Fruit fly (Drosophila melanogaster): ENCODE data around the gene Gem2.

dm6 chr3L:19140084-19141011 is 40.2 kb upstream of the Gem2 start:
- TF ChIP-seq eg (GFP tag; IDR thresholded peaks at IDR 0.05) (no peak), CG34406 (GFP tag; optimal IDR thresholded peaks at IDR 0.05) (no peak)
